Worm (Caenorhabditis elegans): Measurements from ENCODE around the gene C56E6.7.

Gene C56E6.7

ce11 chrII:6489711-6490184 is 26.6 kb upstream of the C56E6.7 start, which contains the start of the genes snr-3 and rsp-5 (continued):
- TF ChIP-seq mdl-1 (tag; optimal IDR thresholded peaks at IDR 0.05) (peak in 1 of 2 experiments; percentile 41), lin-14 (GFP tag; optimal IDR thresholded peaks at IDR 0.05) (peak; percentile 65), alr-1 (tag; optimal IDR thresholded peaks at IDR 0.05; ENCODE audit: borderline replicate concordance) (no peak), C16A3.4 (tag; optimal IDR thresholded peaks at IDR 0.05) (peak; percentile 76), xbp-1 (tag; optimal IDR thresholded peaks at IDR 0.05) (peak; percentile 55), hlh-4 (tag; optimal IDR thresholded peaks at IDR 0.05) (no peak), egl-27 (tag; optimal IDR thresholded peaks at IDR 0.05) (no peak), fkh-4 (tag; optimal IDR thresholded peaks at IDR 0.05; ENCODE audit: borderline replicate concordance) (no peak), ceh-90 (tag; optimal IDR thresholded peaks at IDR 0.05) (no peak), elt-3 (tag; optimal IDR thresholded peaks at IDR 0.05) (peak in 2 of 6 experiments; percentile 43 to 61), mef-2 (tag; optimal IDR thresholded peaks at IDR 0.05) (peak; percentile 7), swsn-7 (tag; optimal IDR thresholded peaks at IDR 0.05) (peak; percentile 52), efl-1 (optimal IDR thresholded peaks at IDR 0.05) (peak; percentile 82 to 85), efl-1 (GFP tag; optimal IDR thresholded peaks at IDR 0.05 in 1 of 2) (peak; percentile 79 to 97), lin-35 (GFP tag; optimal IDR thresholded peaks at IDR 0.05) (peak; percentile 78 to 91), skn-1 (tag; optimal IDR thresholded peaks at IDR 0.05) (peak; percentile 46), elt-2 (tag; optimal IDR thresholded peaks at IDR 0.05) (peak; percentile 32), ces-1 (GFP tag; optimal IDR thresholded peaks at IDR 0.05) (no peak), C04F5.9 (tag; optimal IDR thresholded peaks at IDR 0.05) (no peak), nhr-71 (tag; optimal IDR thresholded peaks at IDR 0.05) (peak; percentile 81), snpc-4 (tag; optimal IDR thresholded peaks at IDR 0.05) (peak; percentile 57), aha-1 (tag; optimal IDR thresholded peaks at IDR 0.05) (no peak), unc-62 (GFP tag; optimal IDR thresholded peaks at IDR 0.05) (no peak), sptf-1 (tag; optimal IDR thresholded peaks at IDR 0.05) (no peak)

ce11 chrII:6491187-6491586 is 25.2 kb upstream of the C56E6.7 start:
- TF ChIP-seq lin-15B (tag; optimal IDR thresholded peaks at IDR 0.05) (no peak), grh-1 (GFP tag; IDR thresholded peaks at IDR 0.05) (no peak), alr-1 (tag; optimal IDR thresholded peaks at IDR 0.05; ENCODE audit: borderline replicate concordance) (no peak), unc-62 (GFP tag; optimal IDR thresholded peaks at IDR 0.05) (no peak), irx-1 (tag; optimal IDR thresholded peaks at IDR 0.05) (no peak), efl-1 (optimal IDR thresholded peaks at IDR 0.05) (no peak), efl-1 (GFP tag; optimal IDR thresholded peaks at IDR 0.05 in 1 of 2) (no peak), pag-3 (tag; optimal IDR thresholded peaks at IDR 0.05; ENCODE audit: borderline replicate concordance, insufficient read depth) (no peak), elt-2 (tag; optimal IDR thresholded peaks at IDR 0.05) (no peak), unc-98 (GFP tag; IDR thresholded peaks at IDR 0.05) (no peak), egl-13 (tag; optimal IDR thresholded peaks at IDR 0.05) (no peak), nhr-77 (tag; optimal IDR thresholded peaks at IDR 0.05) (no peak), fos-1 (tag; optimal IDR thresholded peaks at IDR 0.05) (no peak)

ce11 chrII:6491817-6492452 is 24.4 kb upstream of the C56E6.7 start, which contains the start of the genes T28D9.11 and T28D9.1:
Gene T28D9.11, minus strand, starts transcription at chrII:6491993.
Gene T28D9.1, plus strand, starts transcription at chrII:6492402.
- TF ChIP-seq snpc-4 (tag; optimal IDR thresholded peaks at IDR 0.05) = peak; percentile 80
- TF ChIP-seq grh-1 (GFP tag; IDR thresholded peaks at IDR 0.05) = 0 out of 2 replicates have a peak, but pooled peaks have one; percentile 22
- peak; percentile 56 for TF ChIP-seq nhr-47 (tag; optimal IDR thresholded peaks at IDR 0.05)
- no peak for TF ChIP-seq pag-3 (tag; optimal IDR thresholded peaks at IDR 0.05; ENCODE audit: borderline replicate concordance, insufficient read depth)
- TF ChIP-seq xbp-1 (tag; optimal IDR thresholded peaks at IDR 0.05) = peak; percentile 6
- peak in 2 of 3 experiments; percentile 56 to 81 for TF ChIP-seq ceh-82 (tag; optimal IDR thresholded peaks at IDR 0.05)
- TF ChIP-seq mab-9 (GFP tag; IDR thresholded peaks at IDR 0.05) = 0 out of 2 replicates have a peak, but pooled peaks have one; percentile 25
- no peak for TF ChIP-seq vab-15 (tag; optimal IDR thresholded peaks at IDR 0.05)
- peak; percentile 54 for TF ChIP-seq nhr-77 (tag; optimal IDR thresholded peaks at IDR 0.05)
- TF ChIP-seq egl-13 (tag; optimal IDR thresholded peaks at IDR 0.05) = peak; percentile 26
- TF ChIP-seq tbx-2 (tag; optimal IDR thresholded peaks at IDR 0.05) = peak; percentile 18
- TF ChIP-seq unc-86 (tag; optimal IDR thresholded peaks at IDR 0.05) = peak; percentile 53
- TF ChIP-seq dsc-1 (tag; optimal IDR thresholded peaks at IDR 0.05) = peak; percentile 18
- no peak for TF ChIP-seq aly-2 (tag; optimal IDR thresholded peaks at IDR 0.05)
- peak; percentile 32 for TF ChIP-seq snu-23 (GFP tag; optimal IDR thresholded peaks at IDR 0.05)
- no peak for TF ChIP-seq efl-3 (GFP tag; optimal IDR thresholded peaks at IDR 0.05)
- no peak for TF ChIP-seq mdl-1 (tag; optimal IDR thresholded peaks at IDR 0.05)
- peak; percentile 87 for TF ChIP-seq fkh-8 (tag; optimal IDR thresholded peaks at IDR 0.05)
- no peak for TF ChIP-seq blmp-1 (tag; optimal IDR thresholded peaks at IDR 0.05)
- 0 out of 2 replicates have a peak, but pooled peaks have one; percentile 16 for TF ChIP-seq nhr-19 (GFP tag; conservative IDR thresholded peaks at IDR 0.05)
- TF ChIP-seq C34B4.2 (tag; optimal IDR thresholded peaks at IDR 0.05) = no peak
- peak; percentile 33 for TF ChIP-seq lin-13 (GFP tag; optimal IDR thresholded peaks at IDR 0.05)
- peak; percentile 50 for TF ChIP-seq fkh-10 (GFP tag; optimal IDR thresholded peaks at IDR 0.05)
